Worm (Caenorhabditis elegans) whole organism, young adult: Measurements from ENCODE around the gene F08H9.2.

Experiments
- cebp-2 ChIP-seq: fragments of 200-800 bp; sonication (Bioruptor generic); IDR thresholded peaks from 2 replicates; pipeline ENCODE4 v1.3.6; 2022; ENCODE audit warnings: missing genetic modification characterization, missing compliant biosample characterization
- madf-3 ChIP-seq: fragments of 200-800 bp; sonication (Bioruptor generic); IDR thresholded peaks from 2 replicates; pipeline ENCODE4 v1.3.6; 2022; ENCODE audit warnings: missing genetic modification reagents, missing genetic modification characterization, missing compliant biosample characterization

- TF ChIP-seq madf-3 (GFP tag; lab: Robert Waterston, UW) (no peak), cebp-2 (GFP tag; lab: Robert Waterston, UW) (no peak)
These were observed 40.7 kb downstream of the F08H9.2 start, which contains the start of gene R02D5.24 for ce11 chrV:14501136-14501535.
